Fruit fly (Drosophila melanogaster) whole organism, embryonic: ENCODE results near the gene Dok.
A peak's percentile ranks its signal among the peaks of the same experiment; 100 is the strongest.

Experiments used
- Bdp1 ChIP-seq: fragments of 200-800 bp; sonication (Bioruptor generic); optimal IDR thresholded peaks from 3 replicates; lab custom pipeline; 2016; ENCODE audit warnings: missing biosample characterization, missing genetic modification characterization
- CG10959 ChIP-seq: fragments of 200-800 bp; sonication (Bioruptor generic); IDR thresholded peaks from 2 replicates; pipeline ENCODE4 v1.3.6; 2022; ENCODE audit warnings: missing biosample characterization, missing genetic modification characterization
- CG12236 ChIP-seq: fragments of 200-800 bp; sonication (Bioruptor generic); optimal IDR thresholded peaks from 2 replicates; lab custom pipeline; 2016; ENCODE audit warnings: missing biosample characterization, missing genetic modification characterization
- CG12391 ChIP-seq: fragments of 200-800 bp; sonication (Bioruptor generic); optimal IDR thresholded peaks from 3 replicates; lab custom pipeline; 2018; ENCODE audit warnings: missing biosample characterization, mild to moderate bottlenecking, missing genetic modification characterization, moderate library complexity
- CG14860 ChIP-seq: fragments of 200-800 bp; sonication (Bioruptor generic); IDR thresholded peaks from 3 replicates; pipeline ENCODE4 v1.3.6; 2022; ENCODE audit warnings: missing biosample characterization, missing genetic modification characterization; ENCODE audit not compliant: partially characterized antibody
- CG17361 ChIP-seq: fragments of 200-800 bp; sonication (Bioruptor generic); IDR thresholded peaks from 3 replicates; pipeline ENCODE4 v1.3.6; 2022; ENCODE audit warnings: missing biosample characterization, missing genetic modification characterization
- CG17912 ChIP-seq: fragments of 200-800 bp; sonication (Bioruptor generic); optimal IDR thresholded peaks from 2 replicates; lab custom pipeline; 2018; ENCODE audit warnings: missing biosample characterization, mild to moderate bottlenecking, missing genetic modification characterization
- CG1832 ChIP-seq: fragments of 200-800 bp; sonication (Bioruptor generic); optimal IDR thresholded peaks from 2 replicates; lab custom pipeline; 2017; ENCODE audit warnings: missing biosample characterization, mild to moderate bottlenecking, missing genetic modification characterization, inconsistent platforms
- CG34224 ChIP-seq: fragments of 200-800 bp; sonication (Bioruptor generic); IDR thresholded peaks from 3 replicates; pipeline ENCODE4 v1.3.6; 2022; ENCODE audit warnings: missing biosample characterization, missing genetic modification characterization; ENCODE audit not compliant: partially characterized antibody
- CG4328 ChIP-seq: fragments of 200-800 bp; sonication (Bioruptor generic); optimal IDR thresholded peaks from 3 replicates; lab custom pipeline; 2017; ENCODE audit warnings: missing biosample characterization, missing genetic modification reagents, missing genetic modification characterization
- CG4617 ChIP-seq: fragments of 200-800 bp; sonication (Bioruptor generic); optimal IDR thresholded peaks from 3 replicates; lab custom pipeline; 2016; ENCODE audit warnings: missing biosample characterization, missing genetic modification characterization, borderline replicate concordance
- CG6683 ChIP-seq: fragments of 200-800 bp; sonication (Bioruptor generic); optimal IDR thresholded peaks from 2 replicates; lab custom pipeline; 2017; ENCODE audit warnings: missing biosample characterization, mild to moderate bottlenecking, missing genetic modification characterization, missing genetic modification reagents
- CG7357 ChIP-seq: fragments of 200-800 bp; sonication (Bioruptor generic); IDR thresholded peaks from 3 replicates; pipeline ENCODE4 v1.3.6; 2022; ENCODE audit warnings: missing biosample characterization, missing genetic modification characterization
- CG7928 ChIP-seq: fragments of 200-800 bp; sonication (Bioruptor generic); optimal IDR thresholded peaks from 2 replicates; lab custom pipeline; 2017; ENCODE audit warnings: missing biosample characterization, mild to moderate bottlenecking, missing genetic modification characterization
- CG8089 ChIP-seq: fragments of 200-800 bp; sonication (Bioruptor generic); optimal IDR thresholded peaks from 3 replicates; lab custom pipeline; 2016; ENCODE audit warnings: missing biosample characterization, missing genetic modification characterization
- CG8290 ChIP-seq, 3 experiments: fragments of 200-800 bp; sonication (Bioruptor generic); optimal IDR thresholded peaks; 2 replicates each; lab custom pipeline; 2016 to 2019; ENCODE audit warnings: missing biosample characterization in 3 of 3, missing genetic modification characterization in 3 of 3, mild to moderate bottlenecking in 2 of 3, moderate library complexity in 1 of 3
- CG9932 ChIP-seq: fragments of 200-800 bp; sonication (Bioruptor generic); IDR thresholded peaks from 2 replicates; pipeline ENCODE4 v1.3.6; 2022; ENCODE audit warnings: missing biosample characterization, missing genetic modification characterization
- Camta ChIP-seq: fragments of 200-800 bp; sonication (Bioruptor generic); optimal IDR thresholded peaks from 2 replicates; lab custom pipeline; 2016; ENCODE audit warnings: missing biosample characterization, missing genetic modification characterization
- Dbx ChIP-seq: fragments of 200-800 bp; sonication (Bioruptor generic); IDR thresholded peaks from 3 replicates; pipeline ENCODE4 v1.3.6; 2022; ENCODE audit warnings: missing biosample characterization, missing genetic modification characterization
- Ets97D ChIP-seq: fragments of 200-800 bp; sonication (Bioruptor generic); optimal IDR thresholded peaks from 3 replicates; lab custom pipeline; 2016; ENCODE audit warnings: missing biosample characterization, missing genetic modification characterization
- H2.0 ChIP-seq: fragments of 200-800 bp; sonication (Bioruptor generic); IDR thresholded peaks from 2 replicates; pipeline ENCODE4 v1.3.6; 2022; ENCODE audit warnings: missing biosample characterization, missing genetic modification characterization
- HLHmδ ChIP-seq: fragments of 200-800 bp; sonication (Bioruptor generic); optimal IDR thresholded peaks from 2 replicates; lab custom pipeline; 2018; ENCODE audit warnings: missing biosample characterization, mild to moderate bottlenecking, missing genetic modification characterization, moderate library complexity
- Hmx ChIP-seq: fragments of 200-800 bp; sonication (Bioruptor generic); optimal IDR thresholded peaks from 2 replicates; lab custom pipeline; 2016; ENCODE audit warnings: missing biosample characterization, missing genetic modification characterization
- Hr78 ChIP-seq, 2 experiments: fragments of 200-800 bp in 1 of 2; fragments of >200 bp in 1 of 2; sonication (Bioruptor generic) in 1 of 2; optimal IDR thresholded peaks; 2 replicates each; lab custom pipeline; 2017 to 2019; ENCODE audit warnings: missing biosample characterization in 2 of 2, missing genetic modification characterization in 2 of 2, mild to moderate bottlenecking in 1 of 2, moderate library complexity in 1 of 2
- Mad ChIP-seq: fragments of 200-800 bp; sonication (Bioruptor generic); optimal IDR thresholded peaks from 2 replicates; lab custom pipeline; 2016; ENCODE audit warnings: missing biosample characterization, missing genetic modification characterization
- Nf-YC ChIP-seq: fragments of 200-800 bp; optimal IDR thresholded peaks from 3 replicates; lab custom pipeline; 2019; ENCODE audit warnings: missing biosample characterization, mild to moderate bottlenecking, missing genetic modification characterization, moderate library complexity
- Oaz ChIP-seq: fragments of 200-800 bp; sonication (Bioruptor generic); IDR thresholded peaks from 2 replicates; pipeline ENCODE4 v1.3.6; 2022; ENCODE audit warnings: missing biosample characterization, missing genetic modification characterization
- Rx ChIP-seq: fragments of 200-800 bp; sonication (Bioruptor generic); IDR thresholded peaks from 2 replicates; pipeline ENCODE4 v1.3.6; 2022; ENCODE audit warnings: missing biosample characterization, missing genetic modification characterization
- Trl ChIP-seq, 3 experiments: fragments of >200 bp in 2 of 3; fragments of 200-800 bp in 1 of 3; sonication (Bioruptor generic) in 1 of 3; optimal IDR thresholded peaks; 2 replicates in 1 of 3; 3 replicates in 2 of 3; lab custom pipeline; 2016 to 2017; ENCODE audit warnings: missing biosample characterization in 1 of 3, missing genetic modification characterization in 1 of 3
- bowl ChIP-seq: fragments of 200-800 bp; sonication (Bioruptor generic); IDR thresholded peaks from 2 replicates; pipeline ENCODE4 v1.3.6; 2022; ENCODE audit warnings: missing biosample characterization, missing genetic modification characterization
- chn ChIP-seq: fragments of 200-800 bp; sonication (Bioruptor generic); optimal IDR thresholded peaks from 2 replicates; lab custom pipeline; 2016; ENCODE audit warnings: missing biosample characterization, missing genetic modification characterization
- cwo ChIP-seq: fragments of 200-800 bp; sonication (Bioruptor generic); optimal IDR thresholded peaks from 3 replicates; lab custom pipeline; 2017; ENCODE audit warnings: missing biosample characterization, missing genetic modification characterization, mild to moderate bottlenecking, moderate library complexity, missing genetic modification reagents
- dati ChIP-seq: fragments of 200-800 bp; sonication (Bioruptor generic); IDR thresholded peaks from 2 replicates; pipeline ENCODE4 v1.3.6; 2022; ENCODE audit warnings: missing biosample characterization, missing genetic modification characterization
- dysf ChIP-seq: fragments of 200-800 bp; sonication (Bioruptor generic); IDR thresholded peaks from 3 replicates; pipeline ENCODE4 v1.3.6; 2022; ENCODE audit warnings: missing biosample characterization, missing genetic modification characterization
- gt ChIP-seq: fragments of 200-800 bp; sonication (Bioruptor generic); IDR thresholded peaks from 2 replicates; pipeline ENCODE4 v1.3.6; 2022; ENCODE audit warnings: missing biosample characterization, missing genetic modification characterization
- insv ChIP-seq, 2 experiments: fragments of 200-800 bp; sonication (Bioruptor generic); optimal IDR thresholded peaks; 3 replicates each; lab custom pipeline; 2016 to 2018; ENCODE audit warnings: missing biosample characterization in 2 of 2, missing genetic modification characterization in 2 of 2
- kay ChIP-seq: fragments of 200-800 bp; sonication (Bioruptor generic); optimal IDR thresholded peaks from 2 replicates; lab custom pipeline; 2016; ENCODE audit warnings: missing biosample characterization, missing genetic modification characterization
- kni ChIP-seq: fragments of 200-800 bp; sonication (Bioruptor generic); optimal IDR thresholded peaks from 3 replicates; lab custom pipeline; 2017; ENCODE audit warnings: mild to moderate bottlenecking, missing biosample characterization, missing genetic modification reagents, missing genetic modification characterization
- lab ChIP-seq: fragments of 200-800 bp; sonication (Bioruptor generic); optimal IDR thresholded peaks from 3 replicates; lab custom pipeline; 2017; ENCODE audit warnings: missing biosample characterization, missing genetic modification characterization, mild to moderate bottlenecking, moderate library complexity, missing genetic modification reagents
- phol ChIP-seq: fragments of 200-800 bp; sonication (Bioruptor generic); optimal IDR thresholded peaks from 3 replicates; lab custom pipeline; 2018; ENCODE audit warnings: missing biosample characterization, mild to moderate bottlenecking, missing genetic modification characterization, moderate library complexity
- pita ChIP-seq: fragments of 200-800 bp; sonication (Bioruptor generic); optimal IDR thresholded peaks from 2 replicates; lab custom pipeline; 2017; ENCODE audit warnings: missing biosample characterization, mild to moderate bottlenecking, missing genetic modification characterization
- pnt ChIP-seq: fragments of 200-800 bp; sonication (Bioruptor generic); optimal IDR thresholded peaks from 3 replicates; lab custom pipeline; 2016; ENCODE audit warnings: missing biosample characterization, missing genetic modification characterization
- row ChIP-seq: fragments of 200-800 bp; sonication (Bioruptor generic); IDR thresholded peaks from 3 replicates; pipeline ENCODE4 v1.3.6; 2022; ENCODE audit warnings: missing biosample characterization, missing genetic modification characterization
- sens-2 ChIP-seq: fragments of 200-800 bp; sonication (Bioruptor generic); IDR thresholded peaks from 2 replicates; pipeline ENCODE4 v1.3.6; 2022; ENCODE audit warnings: missing biosample characterization, missing genetic modification characterization
- slbo ChIP-seq: fragments of 200-800 bp; sonication (Bioruptor generic); IDR thresholded peaks from 2 replicates; pipeline ENCODE4 v1.3.6; 2022; ENCODE audit warnings: missing biosample characterization, missing genetic modification characterization
- stc ChIP-seq: fragments of 200-800 bp; sonication (Bioruptor generic); IDR thresholded peaks from 2 replicates; pipeline ENCODE4 v1.3.6; 2022; ENCODE audit warnings: missing biosample characterization, missing genetic modification characterization
- toy ChIP-seq: fragments of 200-800 bp; sonication (Bioruptor generic); IDR thresholded peaks from 2 replicates; pipeline ENCODE4 v1.3.6; 2022; ENCODE audit warnings: missing biosample characterization, missing genetic modification characterization
- vfl ChIP-seq: fragments of 200-800 bp; sonication (Bioruptor generic); optimal IDR thresholded peaks from 2 replicates; lab custom pipeline; 2016; ENCODE audit warnings: missing biosample characterization, missing genetic modification characterization
- zen ChIP-seq: fragments of 200-800 bp; sonication (Bioruptor generic); optimal IDR thresholded peaks from 3 replicates; lab custom pipeline; 2018; ENCODE audit warnings: missing biosample characterization, mild to moderate bottlenecking, missing genetic modification characterization, moderate library complexity
- zfh2 ChIP-seq: fragments of 200-800 bp; sonication (Bioruptor generic); optimal IDR thresholded peaks from 2 replicates; lab custom pipeline; 2016; ENCODE audit warnings: missing biosample characterization, missing genetic modification characterization

The Dok gene

DNA sequence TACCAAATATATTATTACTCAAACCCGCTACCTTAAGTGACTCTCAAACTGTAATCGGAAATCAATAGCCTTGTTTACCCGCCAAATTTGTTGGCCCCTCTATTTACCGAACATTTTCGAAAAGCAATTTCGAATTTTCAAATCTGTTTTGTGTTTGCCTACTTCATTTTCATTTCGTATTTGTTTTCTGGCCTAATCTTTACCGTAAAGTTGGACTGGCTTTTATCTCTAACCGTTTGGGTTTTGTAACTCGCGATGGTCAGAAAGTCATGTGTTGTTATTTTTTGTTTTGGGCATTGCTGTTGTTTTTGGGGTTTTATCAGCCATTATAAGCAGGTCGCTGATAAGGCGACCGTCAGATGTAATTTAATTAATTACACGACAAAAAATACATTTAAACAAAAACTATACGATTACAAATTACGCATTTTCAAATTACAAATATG is 9.3 kb downstream of the Dok start (continued):
- TF ChIP-seq Nf-YC (tag; lab: Kevin White, UChicago) = no peak
- TF ChIP-seq row (GFP tag; lab: Robert Waterston, UW) = no peak
- no peak for TF ChIP-seq CG12391 (tag; lab: Kevin White, UChicago)
- TF ChIP-seq Rx (GFP tag; lab: Robert Waterston, UW) = no peak
- TF ChIP-seq insv (GFP tag; optimal IDR thresholded peaks at IDR 0.05; lab: Kevin White, UChicago) = peak in 1 of 2 experiments; percentile 16
- no peak for TF ChIP-seq CG10959 (GFP tag; lab: Robert Waterston, UW)
- no peak for TF ChIP-seq Ets97D (GFP tag; lab: Kevin White, UChicago)
- no peak for TF ChIP-seq vfl (GFP tag; lab: Kevin White, UChicago)
- TF ChIP-seq CG17361 = no peak
- TF ChIP-seq CG6683 (GFP tag; lab: Kevin White, UChicago) = no peak
- TF ChIP-seq Trl (optimal IDR thresholded peaks at IDR 0.05; lab: Kevin White, UChicago) = no peak
- peak; percentile 29 for TF ChIP-seq Trl (GFP tag; optimal IDR thresholded peaks at IDR 0.05; lab: Kevin White, UChicago)
- TF ChIP-seq lab (GFP tag; lab: Kevin White, UChicago) = peak; percentile 35
- TF ChIP-seq kay = no peak
- peak; percentile 36; the same call in 1 of the 2 replicates for TF ChIP-seq stc (GFP tag; lab: Robert Waterston, UW)
- TF ChIP-seq H2.0 (GFP tag; lab: Robert Waterston, UW) = 0 out of 2 replicates have a peak, but pooled peaks have one; percentile 8
- TF ChIP-seq bowl (GFP tag; lab: Robert Waterston, UW) = no peak
- TF ChIP-seq Oaz (GFP tag; lab: Robert Waterston, UW) = no peak
- no peak for TF ChIP-seq HLHmδ (GFP tag; lab: Kevin White, UChicago)
- no peak for TF ChIP-seq CG1832 (GFP tag; lab: Kevin White, UChicago)
- no peak for TF ChIP-seq CG34224 (GFP tag; lab: Robert Waterston, UW)
- TF ChIP-seq CG4617 (GFP tag; lab: Kevin White, UChicago) = no peak
- TF ChIP-seq zfh2 = no peak
- no peak for TF ChIP-seq chn
- no peak for TF ChIP-seq Hmx (GFP tag; lab: Kevin White, UChicago)
- peak; percentile 12 for TF ChIP-seq CG8290 (GFP tag; optimal IDR thresholded peaks at IDR 0.05; lab: Kevin White, UChicago)
- peak; percentile 48 to 72 for TF ChIP-seq CG8290 (tag; optimal IDR thresholded peaks at IDR 0.05; lab: Kevin White, UChicago)
- TF ChIP-seq dati (GFP tag; lab: Robert Waterston, UW) = no peak
- TF ChIP-seq cwo (GFP tag; lab: Kevin White, UChicago) = no peak
- no peak for TF ChIP-seq Mad (GFP tag; lab: Kevin White, UChicago)
- no peak for TF ChIP-seq pnt (GFP tag; lab: Kevin White, UChicago)
- no peak for TF ChIP-seq Hr78 (GFP tag; optimal IDR thresholded peaks at IDR 0.05; lab: Kevin White, UChicago)
- peak; percentile 49 for TF ChIP-seq CG4328
- no peak for TF ChIP-seq pita (GFP tag; lab: Kevin White, UChicago)
- TF ChIP-seq CG8089 (GFP tag; lab: Kevin White, UChicago) = peak; percentile 62
- no peak for TF ChIP-seq CG14860 (GFP tag; lab: Robert Waterston, UW)
- no peak for TF ChIP-seq toy (GFP tag; lab: Robert Waterston, UW)
- peak; percentile 20 for TF ChIP-seq Bdp1 (GFP tag; lab: Kevin White, UChicago)
- peak; percentile 52 for TF ChIP-seq CG12236
- TF ChIP-seq CG9932 = no peak
- no peak for TF ChIP-seq slbo (GFP tag; lab: Robert Waterston, UW)
- 0 out of 3 replicates have a peak, but pooled peaks have one; percentile 41 for TF ChIP-seq Dbx
- TF ChIP-seq phol (tag; lab: Kevin White, UChicago) = peak; percentile 17
- no peak; the same call in 2 of the 3 replicates for TF ChIP-seq dysf (GFP tag; lab: Robert Waterston, UW)
- TF ChIP-seq CG7928 (GFP tag; lab: Kevin White, UChicago) = no peak
- peak; percentile 53 for TF ChIP-seq Camta (GFP tag; lab: Kevin White, UChicago)
- no peak for TF ChIP-seq CG7357 (GFP tag; lab: Robert Waterston, UW)
- peak; percentile 14 for TF ChIP-seq CG17912 (GFP tag; lab: Kevin White, UChicago)
- TF ChIP-seq kni = peak; percentile 79
- no peak for TF ChIP-seq zen (tag; lab: Kevin White, UChicago)
- TF ChIP-seq sens-2 (GFP tag; lab: Robert Waterston, UW) = peak; percentile 65; the same call in 1 of the 2 replicates
- TF ChIP-seq gt (GFP tag; lab: Robert Waterston, UW) = no peak
